Fruit fly (Drosophila melanogaster) whole organism: ENCODE measurements around the gene mRpL22.

Experiments used
- CG8478 ChIP-seq: fragments of >200 bp; optimal IDR thresholded peaks from 2 replicates; lab custom pipeline; 2018; ENCODE audit warnings: inconsistent platforms
- Dll ChIP-seq: fragments of >200 bp; optimal IDR thresholded peaks from 2 replicates; lab custom pipeline; 2017
- EcR ChIP-seq, 2 experiments: fragments of >200 bp; optimal IDR thresholded peaks; 2 replicates each; lab custom pipeline; 2017; ENCODE audit warnings: missing biosample characterization in 2 of 2, missing genetic modification characterization in 2 of 2, missing genetic modification reagents in 2 of 2
- pan ChIP-seq: fragments of >200 bp; optimal IDR thresholded peaks from 2 replicates; lab custom pipeline; 2017
- psq ChIP-seq: fragments of >200 bp; optimal IDR thresholded peaks from 2 replicates; lab custom pipeline; 2017
- usp ChIP-seq: fragments of >200 bp; optimal IDR thresholded peaks from 2 replicates; lab custom pipeline; 2017; ENCODE audit warnings: missing biosample characterization, missing genetic modification characterization, mixed read lengths

dm6 chrX:16742547-16742946, 41.2 kb upstream of the mRpL22 start, which contains the start of gene Twdlalpha:
- no peak for TF ChIP-seq Dll
- no peak for TF ChIP-seq pan
- no peak for TF ChIP-seq usp
- TF ChIP-seq EcR (GFP tag; optimal IDR thresholded peaks at IDR 0.05; lab: Kevin White, UChicago), result no peak
- TF ChIP-seq psq (lab: Kevin White, UChicago), result no peak
- TF ChIP-seq CG8478 (lab: Kevin White, UChicago), result no peak
